Fruit fly (Drosophila melanogaster): ENCODE data around the gene Hmu.

The Hmu gene

dm6 chr3R:27244742-27245400 is 43.7 kb upstream of the Hmu start, which contains the start of gene CG18766 (continued):
- peak; percentile 39; the same call in 1 of the 2 replicates for TF ChIP-seq Dref (GFP tag; IDR thresholded peaks at IDR 0.05)
- TF ChIP-seq gsb-n (tag; optimal IDR thresholded peaks at IDR 0.05) = peak; percentile 5
- peak; percentile 26 for TF ChIP-seq ind (GFP tag; optimal IDR thresholded peaks at IDR 0.05)
- peak; percentile 9 for TF ChIP-seq NfI (GFP tag; optimal IDR thresholded peaks at IDR 0.05)
- peak; percentile 30; the same call in 1 of the 3 replicates for TF ChIP-seq HLH4C (GFP tag; IDR thresholded peaks at IDR 0.05; ENCODE audit: partially characterized antibody)
- no peak for TF ChIP-seq CG17328 (GFP tag; IDR thresholded peaks at IDR 0.05)
- TF ChIP-seq ash1 (GFP tag; optimal IDR thresholded peaks at IDR 0.05) = no peak
- TF ChIP-seq Dip2 (GFP tag; IDR thresholded peaks at IDR 0.05) = no peak
- TF ChIP-seq nom (GFP tag; optimal IDR thresholded peaks at IDR 0.05) = peak; percentile 71
- TF ChIP-seq fu2 (GFP tag; optimal IDR thresholded peaks at IDR 0.05) = peak; percentile 15
- peak; percentile 73 for TF ChIP-seq dm (GFP tag; optimal IDR thresholded peaks at IDR 0.05)
- peak; percentile 6 for TF ChIP-seq CG7987 (GFP tag; optimal IDR thresholded peaks at IDR 0.05)
- TF ChIP-seq zfh2 (GFP tag; optimal IDR thresholded peaks at IDR 0.05) = no peak
- TF ChIP-seq CG9876 (GFP tag; optimal IDR thresholded peaks at IDR 0.05) = peak; percentile 3
- TF ChIP-seq bcd (GFP tag; optimal IDR thresholded peaks at IDR 0.05) = no peak
- TF ChIP-seq Usf (GFP tag; optimal IDR thresholded peaks at IDR 0.05) = no peak
- no peak for TF ChIP-seq Dbx (GFP tag; IDR thresholded peaks at IDR 0.05)
- TF ChIP-seq CG18011 (GFP tag; optimal IDR thresholded peaks at IDR 0.05) = peak; percentile 12
- peak; percentile 65 for TF ChIP-seq HLHmδ (GFP tag; optimal IDR thresholded peaks at IDR 0.05)
- peak; percentile 38 for TF ChIP-seq Lhr (GFP tag; optimal IDR thresholded peaks at IDR 0.05)
- TF ChIP-seq jigr1 (GFP tag; IDR thresholded peaks at IDR 0.05) = no peak
- TF ChIP-seq CG16863 (GFP tag; optimal IDR thresholded peaks at IDR 0.05) = no peak
- peak; percentile 56 for TF ChIP-seq Sry-δ (GFP tag; optimal IDR thresholded peaks at IDR 0.05)
- TF ChIP-seq Sry-β (GFP tag; optimal IDR thresholded peaks at IDR 0.05) = no peak
- peak; percentile 2 for TF ChIP-seq CG8944 (GFP tag; optimal IDR thresholded peaks at IDR 0.05)
- TF ChIP-seq mam (GFP tag; optimal IDR thresholded peaks at IDR 0.05) = peak; percentile 54
- TF ChIP-seq nau (GFP tag; optimal IDR thresholded peaks at IDR 0.05) = no peak
- peak; percentile 69 for TF ChIP-seq ftz-f1 (GFP tag; optimal IDR thresholded peaks at IDR 0.05)
- peak; percentile 56 for TF ChIP-seq gro (GFP tag; optimal IDR thresholded peaks at IDR 0.05)
- peak; percentile 4 for TF ChIP-seq pros (GFP tag; optimal IDR thresholded peaks at IDR 0.05)
- no peak for TF ChIP-seq CG3065 (GFP tag; optimal IDR thresholded peaks at IDR 0.05)
- peak; percentile 68 for TF ChIP-seq CG11504 (tag; optimal IDR thresholded peaks at IDR 0.05)
- peak; percentile 41 for TF ChIP-seq Ets65A (GFP tag)
- no peak for TF ChIP-seq Hmx (GFP tag; optimal IDR thresholded peaks at IDR 0.05)
- peak; percentile 60 for TF ChIP-seq CG4424 (GFP tag; optimal IDR thresholded peaks at IDR 0.05)
- TF ChIP-seq CG1529 (GFP tag; optimal IDR thresholded peaks at IDR 0.05) = no peak
- no peak; the same call in 1 of the 2 replicates for TF ChIP-seq CG32532 (GFP tag; IDR thresholded peaks at IDR 0.05)
- no peak for TF ChIP-seq esg (GFP tag; conservative IDR thresholded peaks at IDR 0.05)
- no peak for TF ChIP-seq CG11093 (GFP tag; IDR thresholded peaks at IDR 0.05)
- TF ChIP-seq Hr78 (GFP tag; optimal IDR thresholded peaks at IDR 0.05) = peak in 1 of 2 experiments; percentile 91
- TF ChIP-seq CG1602 (GFP tag; optimal IDR thresholded peaks at IDR 0.05) = no peak
- TF ChIP-seq chinmo (GFP tag; IDR thresholded peaks at IDR 0.05; ENCODE audit: partially characterized antibody) = peak; percentile 60; the same call in 1 of the 4 replicates
- no peak for TF ChIP-seq sd (tag; optimal IDR thresholded peaks at IDR 0.05)
- peak; percentile 17; the same call in 1 of the 2 replicates for TF ChIP-seq Xrp1 (GFP tag; IDR thresholded peaks at IDR 0.05)
- no peak for TF ChIP-seq HLH54F (GFP tag; optimal IDR thresholded peaks at IDR 0.05)
- TF ChIP-seq trem (tag; optimal IDR thresholded peaks at IDR 0.05) = peak; percentile 47
- peak in 1 of 2 experiments; percentile 59 for TF ChIP-seq Trl (optimal IDR thresholded peaks at IDR 0.05)
- TF ChIP-seq Trl (GFP tag; optimal IDR thresholded peaks at IDR 0.05) = peak; percentile 50
- no peak for TF ChIP-seq Mes4 (GFP tag; optimal IDR thresholded peaks at IDR 0.05)
- TF ChIP-seq otp (GFP tag; IDR thresholded peaks at IDR 0.05) = no peak

Measured in whole organism, embryonic.